Fruit fly (Drosophila melanogaster): ENCODE data around the gene CG32024.

Gene CG32024

DNA sequence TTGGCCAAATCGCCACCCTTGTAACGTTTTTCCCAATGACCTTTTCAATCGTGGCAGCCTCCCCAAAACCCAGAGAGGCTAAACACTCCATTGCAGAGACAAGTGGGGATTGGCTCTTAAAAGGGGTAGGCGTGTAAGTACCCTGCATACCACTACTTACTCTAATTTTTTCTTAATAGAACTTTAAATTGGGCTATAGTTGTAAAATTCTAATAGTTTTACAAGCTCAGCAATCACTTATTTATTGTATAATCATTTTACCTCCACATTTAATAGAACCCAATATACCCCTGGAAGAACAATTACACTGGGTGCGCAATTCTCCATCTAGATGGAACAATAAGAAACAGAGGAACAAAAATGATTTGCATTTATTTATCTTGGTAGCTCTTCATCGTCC is 34.4 kb downstream of the CG32024 start (continued):
- TF ChIP-seq CG12744 (GFP tag; optimal IDR thresholded peaks at IDR 0.05), result peak; percentile 15
- TF ChIP-seq rib (GFP tag; IDR thresholded peaks at IDR 0.05), result no peak
- TF ChIP-seq Blimp-1 (GFP tag; optimal IDR thresholded peaks at IDR 0.05), result peak; percentile 79
- peak; percentile 9 for TF ChIP-seq mirr (GFP tag; optimal IDR thresholded peaks at IDR 0.05)
- no peak for TF ChIP-seq Sin3A (optimal IDR thresholded peaks at IDR 0.05)
- TF ChIP-seq jigr1 (GFP tag; IDR thresholded peaks at IDR 0.05), result peak; percentile 35; the same call in 1 of the 3 replicates
- peak; percentile 31 for TF ChIP-seq Hmx (GFP tag; optimal IDR thresholded peaks at IDR 0.05)
- TF ChIP-seq bowl (GFP tag; IDR thresholded peaks at IDR 0.05), result peak; percentile 27; the same call in 1 of the 2 replicates
- peak; percentile 62 for TF ChIP-seq ind (GFP tag; optimal IDR thresholded peaks at IDR 0.05)
- no peak for TF ChIP-seq CG18476 (GFP tag; optimal IDR thresholded peaks at IDR 0.05)
- TF ChIP-seq CG7271 (tag; optimal IDR thresholded peaks at IDR 0.05), result no peak
- no peak for TF ChIP-seq crol (GFP tag; IDR thresholded peaks at IDR 0.05)
- TF ChIP-seq nmo (GFP tag; optimal IDR thresholded peaks at IDR 0.05), result peak; percentile 78
- TF ChIP-seq wor (GFP tag; IDR thresholded peaks at IDR 0.05), result peak; percentile 55
- peak; percentile 50 for TF ChIP-seq CG16815 (GFP tag; optimal IDR thresholded peaks at IDR 0.05)
- no peak for TF ChIP-seq pzg (GFP tag; optimal IDR thresholded peaks at IDR 0.05)
- TF ChIP-seq Atf-2 (GFP tag; optimal IDR thresholded peaks at IDR 0.05), result peak; percentile 54
- TF ChIP-seq CG15269 (tag; optimal IDR thresholded peaks at IDR 0.05), result peak; percentile 84
- TF ChIP-seq schlank (tag; optimal IDR thresholded peaks at IDR 0.05), result no peak
- peak; percentile 21 for TF ChIP-seq fu2 (GFP tag; optimal IDR thresholded peaks at IDR 0.05)
- peak; percentile 86 for TF ChIP-seq CG2120 (GFP tag; optimal IDR thresholded peaks at IDR 0.05)
- peak; percentile 71 for TF ChIP-seq Hr3 (GFP tag; optimal IDR thresholded peaks at IDR 0.05)
- no peak for TF ChIP-seq trh (GFP tag; optimal IDR thresholded peaks at IDR 0.05)
- peak; percentile 31; the same call in 1 of the 2 replicates for TF ChIP-seq dimm (GFP tag; IDR thresholded peaks at IDR 0.05)
- TF ChIP-seq ash1 (GFP tag; optimal IDR thresholded peaks at IDR 0.05), result no peak
- no peak for TF ChIP-seq CG42726 (GFP tag; IDR thresholded peaks at IDR 0.05; ENCODE audit: partially characterized antibody)
- TF ChIP-seq gcm2 (GFP tag; optimal IDR thresholded peaks at IDR 0.05), result peak; percentile 21
- peak; percentile 28; the same call in 1 of the 3 replicates for TF ChIP-seq CG11093 (GFP tag; IDR thresholded peaks at IDR 0.05)
- TF ChIP-seq C15 (GFP tag; IDR thresholded peaks at IDR 0.05), result 0 out of 3 replicates have a peak, but pooled peaks have one; percentile 42
- TF ChIP-seq aop (GFP tag; IDR thresholded peaks at IDR 0.05), result no peak
- peak; percentile 57 for TF ChIP-seq CG14710 (tag; optimal IDR thresholded peaks at IDR 0.05)
- no peak for TF ChIP-seq insv (GFP tag; optimal IDR thresholded peaks at IDR 0.05)
- TF ChIP-seq dati (GFP tag; IDR thresholded peaks at IDR 0.05), result peak; percentile 37; the same call in 1 of the 2 replicates
- TF ChIP-seq zen2 (GFP tag; IDR thresholded peaks at IDR 0.05; ENCODE audit: partially characterized antibody), result no peak
- peak; percentile 25; the same call in 1 of the 2 replicates for TF ChIP-seq CG11085 (GFP tag; IDR thresholded peaks at IDR 0.05)
- no peak for TF ChIP-seq ham (GFP tag; IDR thresholded peaks at IDR 0.05)
- no peak for TF ChIP-seq pb (GFP tag; optimal IDR thresholded peaks at IDR 0.05)
- peak; percentile 78 for TF ChIP-seq CG1603 (tag; optimal IDR thresholded peaks at IDR 0.05)
- TF ChIP-seq bab2 (GFP tag; optimal IDR thresholded peaks at IDR 0.05), result peak; percentile 71
- no peak for TF ChIP-seq Lpt (GFP tag; optimal IDR thresholded peaks at IDR 0.05)
- TF ChIP-seq gce (GFP tag; IDR thresholded peaks at IDR 0.05), result 0 out of 3 replicates have a peak, but pooled peaks have one; percentile 42
- TF ChIP-seq Side (GFP tag; optimal IDR thresholded peaks at IDR 0.05), result peak; percentile 62
- peak; percentile 78 for TF ChIP-seq seq (GFP tag; IDR thresholded peaks at IDR 0.05)
- TF ChIP-seq CG30431 (GFP tag; optimal IDR thresholded peaks at IDR 0.05), result peak; percentile 55
- TF ChIP-seq CG6813 (GFP tag; optimal IDR thresholded peaks at IDR 0.05), result peak; percentile 68
- peak; percentile 66 for TF ChIP-seq ems (GFP tag; optimal IDR thresholded peaks at IDR 0.05)
- peak; percentile 41 for TF ChIP-seq cato (GFP tag; optimal IDR thresholded peaks at IDR 0.05; ENCODE audit: borderline replicate concordance)
- no peak for TF ChIP-seq pita (GFP tag; optimal IDR thresholded peaks at IDR 0.05)
- peak; percentile 61 for TF ChIP-seq nerfin-1 (tag; optimal IDR thresholded peaks at IDR 0.05)
- TF ChIP-seq stwl (tag; optimal IDR thresholded peaks at IDR 0.05), result no peak
- TF ChIP-seq CG18619 (GFP tag; optimal IDR thresholded peaks at IDR 0.05), result peak; percentile 66
- peak; percentile 84 for TF ChIP-seq stc (GFP tag; IDR thresholded peaks at IDR 0.05)

Data from whole organism, embryonic.